Worm (Caenorhabditis elegans) whole organism, late embryonic: ENCODE results near the gene die-1.

Experiments used
- lin-11 ChIP-seq: fragments of 200-800 bp; sonication (Bioruptor generic); optimal IDR thresholded peaks from 2 replicates; lab custom pipeline; 2018; ENCODE audit warnings: mild to moderate bottlenecking, missing genetic modification characterization, missing compliant biosample characterization
- mec-3 ChIP-seq: sonication (generic microtip); optimal IDR thresholded peaks from 2 replicates; lab custom pipeline; 2016; ENCODE audit warnings: borderline replicate concordance, missing genetic modification characterization, missing compliant biosample characterization
- pha-4 ChIP-seq: fragments of 150-350 bp; optimal IDR thresholded peaks from 2 replicates; lab custom pipeline; 2018; ENCODE audit warnings: missing biosample characterization, missing genetic modification reagents, missing genetic modification characterization
- pqm-1 ChIP-seq: sonication (generic microtip); optimal IDR thresholded peaks from 2 replicates; lab custom pipeline; 2016; ENCODE audit warnings: missing genetic modification characterization, missing compliant biosample characterization

ce11 chrII:10045670-10046069, 22.0 kb downstream of the die-1 start:
- no peak for TF ChIP-seq pqm-1
- TF ChIP-seq mec-3 = no peak
- no peak for TF ChIP-seq pha-4 (tag; lab: Kevin White, UChicago)
- TF ChIP-seq lin-11 = no peak
